Worm (Caenorhabditis elegans) whole organism, mixed stage, embryonic: Measurements from ENCODE around the gene C49F5.13.

Experiments used
- M03D4.4 ChIP-seq: sonication (generic microtip); optimal IDR thresholded peaks from 2 replicates; lab custom pipeline; 2017; ENCODE audit warnings: mild to moderate bottlenecking, missing genetic modification characterization, missing compliant biosample characterization
- bed-3 ChIP-seq: fragments of 200-800 bp; sonication (Bioruptor generic); optimal IDR thresholded peaks from 3 replicates; lab custom pipeline; 2018; ENCODE audit warnings: mild to moderate bottlenecking, missing genetic modification characterization, moderate library complexity, missing compliant biosample characterization
- blmp-1 ChIP-seq: fragments of 150-350 bp; optimal IDR thresholded peaks from 2 replicates; lab custom pipeline; 2014; ENCODE audit warnings: missing biosample characterization, missing genetic modification characterization
- ceh-43 ChIP-seq: fragments of 200-800 bp; sonication (Bioruptor generic); optimal IDR thresholded peaks from 2 replicates; lab custom pipeline; 2018; ENCODE audit warnings: mild to moderate bottlenecking, missing genetic modification characterization, moderate library complexity, missing compliant biosample characterization
- ceh-83 ChIP-seq: fragments of 200-800 bp; sonication (Bioruptor generic); optimal IDR thresholded peaks from 2 replicates; lab custom pipeline; 2018; ENCODE audit warnings: mild to moderate bottlenecking, missing genetic modification characterization, missing compliant biosample characterization
- ces-1 ChIP-seq: fragments of 150-350 bp; optimal IDR thresholded peaks from 2 replicates; lab custom pipeline; 2014; ENCODE audit warnings: missing biosample characterization, missing genetic modification reagents, missing genetic modification characterization
- cnd-1 ChIP-seq: fragments of 200-800 bp; sonication (Bioruptor generic); optimal IDR thresholded peaks from 2 replicates; lab custom pipeline; 2018; ENCODE audit warnings: mild to moderate bottlenecking, missing genetic modification characterization, missing compliant biosample characterization
- drap-1 ChIP-seq: fragments of 200-800 bp; sonication (Bioruptor generic); optimal IDR thresholded peaks from 3 replicates; lab custom pipeline; 2018; ENCODE audit warnings: mild to moderate bottlenecking, missing genetic modification characterization, missing compliant biosample characterization
- elt-1 ChIP-seq: sonication (generic microtip); optimal IDR thresholded peaks from 2 replicates; lab custom pipeline; 2017; ENCODE audit warnings: missing genetic modification characterization, mild to moderate bottlenecking, missing compliant biosample characterization, antibody characterized with exemption, moderate library complexity, borderline replicate concordance; ENCODE audit not compliant: insufficient read depth
- elt-3 ChIP-seq: fragments of 150-350 bp; optimal IDR thresholded peaks from 2 replicates; lab custom pipeline; 2014; ENCODE audit warnings: missing biosample characterization, missing genetic modification characterization
- flh-1 ChIP-seq: fragments of 200-800 bp; sonication (Bioruptor generic); optimal IDR thresholded peaks from 2 replicates; lab custom pipeline; 2018; ENCODE audit warnings: mild to moderate bottlenecking, missing genetic modification characterization, moderate library complexity, missing compliant biosample characterization
- ham-2 ChIP-seq: fragments of 200-800 bp; sonication (Bioruptor generic); optimal IDR thresholded peaks from 2 replicates; lab custom pipeline; 2018; ENCODE audit warnings: mild to moderate bottlenecking, missing genetic modification characterization, missing compliant biosample characterization
- hlh-1 ChIP-seq: fragments of 150-350 bp; optimal IDR thresholded peaks from 2 replicates; lab custom pipeline; 2014; ENCODE audit warnings: missing biosample characterization, missing genetic modification reagents, missing genetic modification characterization
- lin-13 ChIP-seq: fragments of 150-350 bp; optimal IDR thresholded peaks from 2 replicates; lab custom pipeline; 2014; ENCODE audit warnings: missing biosample characterization, missing genetic modification characterization
- lsy-2 ChIP-seq: fragments of 150-350 bp; optimal IDR thresholded peaks from 2 replicates; lab custom pipeline; 2014; ENCODE audit warnings: missing biosample characterization, missing genetic modification characterization
- mab-5 ChIP-seq: fragments of 150-350 bp; optimal IDR thresholded peaks from 2 replicates; lab custom pipeline; 2014; ENCODE audit warnings: missing biosample characterization, missing genetic modification characterization
- mep-1 ChIP-seq: fragments of 150-350 bp; optimal IDR thresholded peaks from 2 replicates; lab custom pipeline; 2017; ENCODE audit warnings: missing biosample characterization, missing genetic modification reagents, missing genetic modification characterization, inconsistent platforms
- nhr-12 ChIP-seq: fragments of 150-350 bp; optimal IDR thresholded peaks from 2 replicates; lab custom pipeline; 2014; ENCODE audit warnings: missing biosample characterization, missing genetic modification characterization
- nhr-2 ChIP-seq: fragments of 150-350 bp; optimal IDR thresholded peaks from 2 replicates; lab custom pipeline; 2014; ENCODE audit warnings: missing biosample characterization, missing genetic modification characterization
- nhr-237 ChIP-seq: fragments of 150-350 bp; optimal IDR thresholded peaks from 2 replicates; lab custom pipeline; 2014; ENCODE audit warnings: missing biosample characterization, missing genetic modification characterization
- nhr-28 ChIP-seq: fragments of 150-350 bp; optimal IDR thresholded peaks from 2 replicates; lab custom pipeline; 2014; ENCODE audit warnings: missing biosample characterization, missing genetic modification characterization
- nhr-76 ChIP-seq: sonication (generic microtip); optimal IDR thresholded peaks from 2 replicates; lab custom pipeline; 2017; ENCODE audit warnings: missing biosample characterization, missing genetic modification characterization
- pha-4 ChIP-seq: fragments of 150-350 bp; optimal IDR thresholded peaks from 2 replicates; lab custom pipeline; 2018; ENCODE audit warnings: missing biosample characterization, missing genetic modification reagents, missing genetic modification characterization
- sem-2 ChIP-seq: fragments of 200-800 bp; sonication (Bioruptor generic); optimal IDR thresholded peaks from 2 replicates; lab custom pipeline; 2018; ENCODE audit warnings: mild to moderate bottlenecking, missing genetic modification characterization, missing compliant biosample characterization
- snpc-4 ChIP-seq: fragments of 150-350 bp; optimal IDR thresholded peaks from 2 replicates; lab custom pipeline; 2014; ENCODE audit warnings: missing biosample characterization, missing genetic modification characterization
- sptf-1 ChIP-seq: sonication (generic microtip); optimal IDR thresholded peaks from 2 replicates; lab custom pipeline; 2017; ENCODE audit warnings: mild to moderate bottlenecking, missing genetic modification characterization, moderate library complexity, missing compliant biosample characterization
- tbx-8 ChIP-seq: fragments of 200-800 bp; sonication (Bioruptor generic); optimal IDR thresholded peaks from 2 replicates; lab custom pipeline; 2018; ENCODE audit warnings: mild to moderate bottlenecking, missing genetic modification characterization, moderate library complexity, missing compliant biosample characterization
- unc-120 ChIP-seq: sonication (generic microtip); optimal IDR thresholded peaks from 2 replicates; lab custom pipeline; 2017; ENCODE audit warnings: missing genetic modification characterization, missing compliant biosample characterization; ENCODE audit not compliant: poor library complexity, severe bottlenecking
- unc-39 ChIP-seq: fragments of 150-350 bp; optimal IDR thresholded peaks from 2 replicates; lab custom pipeline; 2014; ENCODE audit warnings: missing biosample characterization, missing genetic modification characterization
- unc-62 ChIP-seq: fragments of 150-350 bp; optimal IDR thresholded peaks from 2 replicates; lab custom pipeline; 2014; ENCODE audit warnings: missing biosample characterization, missing genetic modification reagents, missing genetic modification characterization
- zip-8 ChIP-seq: fragments of 150-350 bp; optimal IDR thresholded peaks from 2 replicates; lab custom pipeline; 2014; ENCODE audit warnings: missing biosample characterization, missing genetic modification characterization
- ztf-11 ChIP-seq: fragments of 150-350 bp; optimal IDR thresholded peaks from 2 replicates; lab custom pipeline; 2014; ENCODE audit warnings: missing biosample characterization, missing genetic modification characterization

The C49F5.13 gene

DNA sequence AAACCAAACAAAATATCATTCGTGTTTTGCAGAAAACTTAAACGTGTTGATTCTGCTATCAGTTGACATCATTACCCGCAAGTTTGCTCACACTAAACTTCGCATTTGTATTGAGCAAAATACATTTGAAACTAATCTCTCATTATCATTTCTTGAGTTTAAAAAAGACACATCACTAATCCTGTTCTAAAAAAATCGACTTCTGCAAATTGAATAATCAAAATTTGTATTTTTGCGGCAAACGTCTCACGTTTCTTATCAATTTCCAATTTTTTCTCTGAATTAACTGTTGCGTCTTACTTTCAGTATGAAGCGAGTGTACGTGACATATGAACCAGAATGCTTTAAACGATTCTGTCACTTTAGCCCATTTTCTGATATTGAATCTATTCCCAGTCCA, 1.4 kb upstream of the C49F5.13 start, which contains the start of gene C49F5.8:
TSS of gene C49F5.8 (plus strand) at position 301 of the 400 bp plus-strand sequence.
- TF ChIP-seq M03D4.4 (tag; lab: Kevin White, UChicago): no peak
- no peak for TF ChIP-seq nhr-28 (tag; lab: Kevin White, UChicago)
- no peak for TF ChIP-seq blmp-1
- TF ChIP-seq pha-4 (tag; lab: Kevin White, UChicago): no peak
- no peak for TF ChIP-seq hlh-1
- no peak for TF ChIP-seq elt-3 (tag; lab: Kevin White, UChicago)
- no peak for TF ChIP-seq lsy-2
- no peak for TF ChIP-seq ces-1
- TF ChIP-seq sptf-1: no peak
- TF ChIP-seq nhr-12 (tag; lab: Kevin White, UChicago): no peak
- TF ChIP-seq drap-1 (GFP tag; lab: Kevin White, UChicago): no peak
- no peak for TF ChIP-seq unc-120 (tag; lab: Kevin White, UChicago)
- TF ChIP-seq nhr-237 (tag; lab: Kevin White, UChicago): no peak
- no peak for TF ChIP-seq ham-2
- TF ChIP-seq sem-2 (GFP tag; lab: Kevin White, UChicago): no peak

DNA sequence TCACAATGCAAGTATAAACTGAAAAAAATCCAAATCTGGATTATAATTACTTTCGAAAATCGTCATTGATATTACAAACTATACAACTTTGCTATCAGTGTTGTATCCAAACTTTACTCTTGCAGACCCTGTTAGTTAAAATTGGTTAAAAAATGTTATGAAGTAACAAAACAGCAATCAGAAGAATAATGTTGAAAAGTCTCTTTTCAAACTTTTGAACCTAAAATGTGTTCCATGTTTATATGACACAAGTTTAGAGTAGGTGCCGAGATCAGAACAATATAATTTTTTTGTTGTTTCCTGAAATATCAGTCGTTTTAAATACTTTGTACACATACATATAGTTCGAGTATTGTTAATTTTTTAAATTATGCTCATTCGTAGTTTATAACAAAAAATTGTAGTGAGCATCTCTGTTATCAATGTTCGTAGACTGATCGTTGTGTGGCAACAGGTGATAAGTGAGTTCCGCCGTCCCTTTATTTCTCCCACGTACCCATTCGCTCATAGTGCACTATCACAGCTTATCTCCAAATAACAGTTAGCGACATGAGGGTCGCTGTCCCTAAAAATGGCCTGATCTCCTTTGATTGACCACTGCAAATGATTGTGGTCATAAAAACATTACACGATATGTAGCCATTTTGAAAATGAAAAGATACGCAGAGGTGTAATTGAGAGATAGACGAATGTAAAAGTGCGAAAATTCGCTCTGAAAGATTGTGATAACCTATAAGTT, 1.0 kb downstream of the C49F5.13 start:
- TF ChIP-seq mep-1 (tag; lab: Kevin White, UChicago) (no peak), tbx-8 (GFP tag; lab: Kevin White, UChicago) (no peak), zip-8 (tag; lab: Kevin White, UChicago) (no peak), nhr-28 (tag; lab: Kevin White, UChicago) (no peak), sem-2 (GFP tag; lab: Kevin White, UChicago) (no peak), hlh-1 (no peak), lin-13 (tag; lab: Kevin White, UChicago) (no peak), drap-1 (GFP tag; lab: Kevin White, UChicago) (no peak), nhr-2 (tag; lab: Kevin White, UChicago) (no peak), nhr-237 (tag; lab: Kevin White, UChicago) (no peak), snpc-4 (tag; lab: Kevin White, UChicago) (no peak), flh-1 (GFP tag; lab: Kevin White, UChicago) (no peak), mab-5 (no peak), ceh-43 (GFP tag; lab: Kevin White, UChicago) (no peak), elt-1 (no peak), nhr-12 (tag; lab: Kevin White, UChicago) (no peak), cnd-1 (tag; lab: Kevin White, UChicago) (no peak), unc-39 (tag; lab: Kevin White, UChicago) (no peak)
- TF ChIP-seq, all 35 proteins: peak for 0

DNA sequence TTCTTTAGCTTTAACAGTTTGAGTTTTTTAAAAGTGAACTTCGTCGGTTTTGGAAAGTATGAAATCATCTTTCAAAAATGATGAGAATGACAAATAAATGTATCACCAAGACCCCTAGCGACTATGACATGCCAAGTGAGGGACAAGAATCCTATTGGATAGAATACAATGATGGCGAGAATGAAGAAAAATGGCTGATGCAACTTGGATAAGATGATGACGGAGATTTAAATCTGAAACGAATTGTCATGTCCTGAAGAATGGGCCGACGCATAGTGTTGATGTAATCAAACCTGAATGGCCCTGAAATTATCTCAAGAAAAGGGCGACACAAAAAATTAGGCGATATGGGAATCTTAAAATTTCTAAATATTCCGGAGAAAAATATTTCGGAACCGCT, 2.5 kb downstream of the C49F5.13 start:
- TF ChIP-seq elt-1: peak; percentile 91
- peak; percentile 21 for TF ChIP-seq unc-62 (GFP tag; lab: Kevin White, UChicago)
- no peak for TF ChIP-seq hlh-1
- TF ChIP-seq, all 35 proteins: peak for 2

DNA sequence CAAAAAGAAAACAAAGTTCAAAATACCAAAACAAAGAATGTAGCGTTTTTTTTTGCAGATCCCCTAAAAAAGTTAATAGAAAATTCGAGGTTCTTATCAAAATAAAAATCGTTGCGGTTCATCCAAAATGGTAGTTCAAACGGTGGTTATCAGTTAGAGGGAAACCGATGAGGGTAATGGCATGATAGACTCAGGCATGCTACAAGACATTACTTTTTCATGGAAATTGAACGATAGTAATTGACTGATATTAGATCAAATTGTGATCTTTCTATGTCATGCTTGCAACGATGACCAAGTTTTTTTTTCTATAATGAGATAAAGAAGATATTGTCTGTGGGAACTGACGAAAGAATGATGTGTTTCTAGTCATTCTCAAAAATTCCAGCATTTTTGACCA, 3.4 kb downstream of the C49F5.13 start:
- TF ChIP-seq sptf-1 (no peak), ham-2 (no peak), mab-5 (no peak), hlh-1 (no peak), M03D4.4 (tag; lab: Kevin White, UChicago) (no peak), sem-2 (GFP tag; lab: Kevin White, UChicago) (no peak), zip-8 (tag; lab: Kevin White, UChicago) (no peak), unc-62 (GFP tag; lab: Kevin White, UChicago) (no peak), unc-39 (tag; lab: Kevin White, UChicago) (no peak), nhr-12 (tag; lab: Kevin White, UChicago) (no peak), tbx-8 (GFP tag; lab: Kevin White, UChicago) (no peak), ces-1 (no peak), lsy-2 (no peak), bed-3 (GFP tag; lab: Kevin White, UChicago) (no peak), snpc-4 (tag; lab: Kevin White, UChicago) (no peak), nhr-2 (tag; lab: Kevin White, UChicago) (no peak), drap-1 (GFP tag; lab: Kevin White, UChicago) (no peak), nhr-237 (tag; lab: Kevin White, UChicago) (no peak), elt-1 (no peak), pha-4 (tag; lab: Kevin White, UChicago) (no peak)

DNA sequence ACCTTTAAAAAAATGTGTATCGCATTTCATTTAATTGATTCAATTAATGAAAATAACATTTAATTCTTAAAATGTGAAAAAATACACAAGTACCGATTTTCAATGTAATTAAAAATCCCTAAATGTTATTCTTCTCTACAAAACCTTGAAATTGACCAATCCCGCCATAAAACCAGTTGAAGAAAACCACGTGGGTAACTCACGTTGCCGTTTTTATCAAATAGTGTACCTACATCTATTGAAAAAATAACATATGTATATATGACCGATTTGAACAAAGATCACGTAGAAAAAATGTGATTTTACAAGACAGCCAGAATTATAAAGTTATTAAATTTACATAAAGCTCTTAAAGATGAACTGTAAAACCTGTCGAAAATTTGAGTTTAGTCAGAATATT, 4.0 kb downstream of the C49F5.13 start:
- TF ChIP-seq nhr-76 (no peak), M03D4.4 (tag; lab: Kevin White, UChicago) (no peak), elt-1 (no peak), blmp-1 (no peak), snpc-4 (tag; lab: Kevin White, UChicago) (no peak), ztf-11 (tag; lab: Kevin White, UChicago) (no peak), ceh-83 (no peak), tbx-8 (GFP tag; lab: Kevin White, UChicago) (no peak), cnd-1 (tag; lab: Kevin White, UChicago) (no peak), elt-3 (tag; lab: Kevin White, UChicago) (no peak), nhr-12 (tag; lab: Kevin White, UChicago) (no peak), drap-1 (GFP tag; lab: Kevin White, UChicago) (no peak), unc-62 (GFP tag; lab: Kevin White, UChicago) (no peak), hlh-1 (no peak), nhr-28 (tag; lab: Kevin White, UChicago) (no peak)
